Worm (Caenorhabditis elegans) whole organism, late embryonic: ENCODE results near the gene mob-1.

ENCODE experiments used
- ama-1 ChIP-seq: fragments of 150-350 bp; optimal IDR thresholded peaks from 2 replicates; lab custom pipeline; 2014
- ceh-24 ChIP-seq: sonication (generic microtip); optimal IDR thresholded peaks from 2 replicates; lab custom pipeline; 2016; ENCODE audit warnings: mild to moderate bottlenecking, missing genetic modification characterization, missing compliant biosample characterization
- ceh-9 ChIP-seq: sonication (generic microtip); optimal IDR thresholded peaks from 2 replicates; lab custom pipeline; 2016; ENCODE audit warnings: mild to moderate bottlenecking, missing genetic modification characterization, inconsistent platforms, missing compliant biosample characterization
- hlh-13 ChIP-seq: fragments of 200-800 bp; sonication (Bioruptor generic); optimal IDR thresholded peaks from 2 replicates; lab custom pipeline; 2018; ENCODE audit warnings: mild to moderate bottlenecking, missing genetic modification characterization, missing compliant biosample characterization
- lim-6 ChIP-seq: sonication (generic microtip); optimal IDR thresholded peaks from 2 replicates; lab custom pipeline; 2016; ENCODE audit warnings: missing genetic modification characterization, missing compliant biosample characterization
- pros-1 ChIP-seq: fragments of 150-350 bp; optimal IDR thresholded peaks from 2 replicates; lab custom pipeline; 2014; ENCODE audit warnings: missing biosample characterization, missing genetic modification reagents, missing genetic modification characterization
- sox-2 ChIP-seq: fragments of 200-800 bp; sonication (Bioruptor generic); IDR thresholded peaks from 2 replicates; pipeline ENCODE4 v1.3.6; 2022; ENCODE audit warnings: missing genetic modification reagents, missing genetic modification characterization, missing compliant biosample characterization

DNA sequence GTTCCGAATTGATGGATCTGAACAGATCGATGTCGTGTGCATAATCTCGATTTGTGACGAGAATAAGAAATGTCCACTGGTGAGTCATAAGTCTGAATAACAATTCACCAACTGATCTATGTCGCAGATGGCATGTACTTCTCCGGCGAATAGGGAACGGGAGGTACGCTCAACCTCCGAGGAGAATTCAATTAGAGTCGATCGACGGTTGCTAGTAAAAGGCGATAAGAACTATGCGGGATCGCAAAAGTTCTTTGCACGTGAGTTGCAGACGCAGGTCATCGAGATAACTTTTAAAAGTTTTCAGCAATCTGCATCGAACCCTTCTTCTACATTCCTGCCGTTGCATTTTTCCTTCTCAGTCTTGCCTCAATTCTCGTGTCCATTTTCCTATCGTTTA lies 22.2 kb downstream of the mob-1 start:
- TF ChIP-seq lim-6 (tag; lab: Kevin White, UChicago) (no peak), ama-1 (lab: Kevin White, UChicago) (no peak), ceh-24 (tag; lab: Kevin White, UChicago) (no peak), sox-2 (no peak), pros-1 (tag; lab: Kevin White, UChicago) (no peak), hlh-13 (no peak), ceh-9 (no peak)
